Worm (Caenorhabditis elegans): ENCODE data around the gene tasp-1.

DNA sequence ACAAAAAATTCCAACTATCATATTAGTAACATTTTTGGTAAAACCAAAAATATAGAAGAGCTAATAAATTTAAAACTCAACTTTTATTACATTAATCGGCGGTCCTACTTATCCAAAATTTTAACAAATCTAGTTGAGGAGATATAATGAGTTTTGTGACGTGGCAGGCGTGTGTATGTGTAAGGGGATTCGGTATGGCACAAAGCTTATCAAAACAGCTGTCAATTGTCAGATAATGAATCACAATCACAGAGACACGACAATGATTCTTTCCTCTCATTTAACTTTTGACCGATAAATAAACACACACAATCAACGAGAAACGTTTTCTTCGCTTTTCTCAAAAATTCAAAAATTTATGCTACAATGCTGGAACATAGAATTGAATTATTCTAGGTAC lies 42.9 kb downstream of the tasp-1 start, which contains the start of gene K11D9.3:
- TF ChIP-seq ets-4 (GFP tag; optimal IDR thresholded peaks at IDR 0.05) (no peak), nfyb-1 (GFP tag; IDR thresholded peaks at IDR 0.05) (no peak), tbp1 (GFP tag; optimal IDR thresholded peaks at IDR 0.05) (no peak), cebp-1 (GFP tag; IDR thresholded peaks at IDR 0.05) (no peak), cebp-1 (tag; optimal IDR thresholded peaks at IDR 0.05) (no peak), hrde-1 (tag; optimal IDR thresholded peaks at IDR 0.05; ENCODE audit: borderline replicate concordance) (no peak), lag-1 (GFP tag; IDR thresholded peaks at IDR 0.05) (no peak), dpl-1 (GFP tag; optimal IDR thresholded peaks at IDR 0.05) (no peak), mcd-1 (GFP tag; IDR thresholded peaks at IDR 0.05) (no peak), Y67H2A.10 (GFP tag; conservative IDR thresholded peaks at IDR 0.05) (no peak), akir-1 (GFP tag; optimal IDR thresholded peaks at IDR 0.05) (no peak), bed-2 (GFP tag; IDR thresholded peaks at IDR 0.05) (no peak)

Data from whole organism, young adult.